Worm (Caenorhabditis elegans): Measurements from ENCODE around the gene C09H5.7.

DNA sequence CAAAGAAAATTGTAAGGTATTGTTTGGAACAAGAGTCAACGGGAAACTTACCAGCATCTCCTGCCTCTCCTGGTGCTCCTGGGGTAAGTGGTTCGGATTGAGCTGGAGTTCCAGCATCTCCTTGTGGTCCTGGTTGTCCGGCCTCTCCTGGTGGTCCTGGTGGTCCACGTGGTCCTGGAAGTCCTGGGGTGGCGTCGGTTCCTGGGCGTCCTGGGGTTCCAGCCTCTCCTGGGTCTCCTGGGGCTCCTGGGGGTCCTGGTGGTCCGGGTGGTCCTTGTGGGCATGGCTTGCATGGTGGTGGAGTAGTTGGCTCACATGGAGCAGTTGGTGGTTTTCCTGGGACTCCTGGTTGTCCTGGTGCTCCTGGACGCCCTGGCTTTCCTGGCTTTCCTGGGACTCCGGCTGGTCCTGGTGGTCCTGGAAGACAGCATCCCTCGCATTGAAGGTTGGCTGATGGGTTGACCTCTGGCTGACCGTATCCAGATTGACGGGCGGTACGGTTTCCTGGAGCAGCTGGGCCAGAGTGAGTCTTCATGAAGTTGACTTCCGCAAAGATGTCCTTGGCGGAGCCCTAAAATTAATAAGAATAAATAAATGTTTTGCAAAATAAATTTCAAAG is 34.9 kb downstream of the C09H5.7 start:
- TF ChIP-seq ztf-4 (tag; optimal IDR thresholded peaks at IDR 0.05): no peak
- TF ChIP-seq ztf-11 (tag; optimal IDR thresholded peaks at IDR 0.05): no peak
- no peak for TF ChIP-seq elt-3 (tag; optimal IDR thresholded peaks at IDR 0.05)
- no peak for TF ChIP-seq pha-4 (tag; optimal IDR thresholded peaks at IDR 0.05)
- TF ChIP-seq egl-5 (tag; optimal IDR thresholded peaks at IDR 0.05): no peak
- TF ChIP-seq ceh-9 (tag; optimal IDR thresholded peaks at IDR 0.05): no peak
- no peak for TF ChIP-seq tbx-2 (tag; optimal IDR thresholded peaks at IDR 0.05)
- TF ChIP-seq nhr-76 (tag; optimal IDR thresholded peaks at IDR 0.05): no peak
- TF ChIP-seq lin-39 (tag; optimal IDR thresholded peaks at IDR 0.05): no peak
